Worm (Caenorhabditis elegans) whole organism, mixed stage, embryonic: Measurements from ENCODE around the gene sri-42.

Experiments used
- ceh-83 ChIP-seq: fragments of 200-800 bp; sonication (Bioruptor generic); optimal IDR thresholded peaks from 2 replicates; lab custom pipeline; 2018; ENCODE audit warnings: mild to moderate bottlenecking, missing genetic modification characterization, missing compliant biosample characterization
- cnd-1 ChIP-seq: fragments of 200-800 bp; sonication (Bioruptor generic); optimal IDR thresholded peaks from 2 replicates; lab custom pipeline; 2018; ENCODE audit warnings: mild to moderate bottlenecking, missing genetic modification characterization, missing compliant biosample characterization
- ham-2 ChIP-seq: fragments of 200-800 bp; sonication (Bioruptor generic); optimal IDR thresholded peaks from 2 replicates; lab custom pipeline; 2018; ENCODE audit warnings: mild to moderate bottlenecking, missing genetic modification characterization, missing compliant biosample characterization
- lin-13 ChIP-seq: fragments of 150-350 bp; optimal IDR thresholded peaks from 2 replicates; lab custom pipeline; 2014; ENCODE audit warnings: missing biosample characterization, missing genetic modification characterization
- mab-5 ChIP-seq: fragments of 150-350 bp; optimal IDR thresholded peaks from 2 replicates; lab custom pipeline; 2014; ENCODE audit warnings: missing biosample characterization, missing genetic modification characterization
- nhr-28 ChIP-seq: fragments of 150-350 bp; optimal IDR thresholded peaks from 2 replicates; lab custom pipeline; 2014; ENCODE audit warnings: missing biosample characterization, missing genetic modification characterization
- pha-4 ChIP-seq: fragments of 150-350 bp; optimal IDR thresholded peaks from 2 replicates; lab custom pipeline; 2018; ENCODE audit warnings: missing biosample characterization, missing genetic modification reagents, missing genetic modification characterization
- snpc-4 ChIP-seq: fragments of 150-350 bp; optimal IDR thresholded peaks from 2 replicates; lab custom pipeline; 2014; ENCODE audit warnings: missing biosample characterization, missing genetic modification characterization
- sptf-1 ChIP-seq: sonication (generic microtip); optimal IDR thresholded peaks from 2 replicates; lab custom pipeline; 2017; ENCODE audit warnings: mild to moderate bottlenecking, missing genetic modification characterization, moderate library complexity, missing compliant biosample characterization
- unc-62 ChIP-seq: fragments of 150-350 bp; optimal IDR thresholded peaks from 2 replicates; lab custom pipeline; 2014; ENCODE audit warnings: missing biosample characterization, missing genetic modification reagents, missing genetic modification characterization

- TF ChIP-seq pha-4, result no peak
- TF ChIP-seq nhr-28 (tag; lab: Kevin White, UChicago), result no peak
- no peak for TF ChIP-seq snpc-4 (tag; lab: Kevin White, UChicago)
- TF ChIP-seq mab-5 (tag; lab: Kevin White, UChicago), result no peak
- no peak for TF ChIP-seq unc-62
- TF ChIP-seq lin-13 (tag; lab: Kevin White, UChicago), result no peak
- no peak for TF ChIP-seq sptf-1
- TF ChIP-seq ham-2 (GFP tag; lab: Kevin White, UChicago), result no peak
- TF ChIP-seq ceh-83 (GFP tag; lab: Kevin White, UChicago), result no peak
- TF ChIP-seq cnd-1 (tag; lab: Kevin White, UChicago), result no peak
These were observed 32.7 kb downstream of the sri-42 start for ce11 chrII:3110099-3110498.
